Worm (Caenorhabditis elegans): ENCODE results near the gene W07A12.8.

DNA sequence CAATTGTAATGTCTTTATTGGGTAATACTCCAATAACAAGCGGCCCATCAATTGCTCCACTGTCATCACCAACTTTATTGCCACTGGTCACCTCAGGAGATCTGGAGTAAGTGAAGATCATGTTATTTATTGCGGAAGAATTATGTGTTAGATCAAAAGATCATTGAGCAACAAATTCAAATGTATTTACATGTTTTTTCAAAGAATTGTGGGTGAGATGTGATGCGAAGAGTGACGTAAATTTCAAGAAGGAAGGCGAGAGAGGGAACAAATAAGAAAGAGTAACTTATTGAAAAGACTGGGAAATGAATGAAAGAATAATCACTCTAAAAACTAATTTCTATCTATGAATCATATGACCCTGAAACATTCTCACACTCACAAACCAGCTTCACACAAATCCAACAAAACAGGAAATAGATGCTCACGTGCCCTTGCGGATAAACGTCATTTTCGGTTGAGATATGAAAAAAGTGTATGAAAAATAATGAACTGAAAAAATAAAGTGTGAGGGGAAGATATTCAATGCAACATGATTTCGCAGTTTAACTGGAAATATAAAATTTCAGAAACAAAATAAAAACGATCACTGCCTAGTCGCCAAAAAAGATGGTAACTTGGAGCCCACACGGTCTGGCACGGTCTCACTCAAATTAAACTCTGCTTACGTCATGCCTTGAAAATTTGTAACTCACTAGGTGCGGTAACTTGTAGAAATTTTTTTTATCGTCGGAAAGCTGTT is 44.6 kb downstream of the W07A12.8 start:
- TF ChIP-seq lin-39 (tag; optimal IDR thresholded peaks at IDR 0.05), result no peak
- TF ChIP-seq nhr-237 (tag; optimal IDR thresholded peaks at IDR 0.05), result no peak
- no peak for TF ChIP-seq mdl-1 (tag; optimal IDR thresholded peaks at IDR 0.05)
- TF ChIP-seq mab-5 (tag; optimal IDR thresholded peaks at IDR 0.05), result no peak
- TF ChIP-seq nhr-10 (tag; optimal IDR thresholded peaks at IDR 0.05), result no peak
